Worm (Caenorhabditis elegans): ENCODE results near the gene spn-4.

The spn-4 gene

ce11 chrV:6784853-6785492 lies at the start of gene spn-4, which contains the start of gene spe-39:
spn-4 (minus strand) TSS chrV:6784903.
spe-39 (plus strand) TSS chrV:6785451.
- TF ChIP-seq ref-2 (tag; optimal IDR thresholded peaks at IDR 0.05) (peak; percentile 16), ceh-14 (tag; optimal IDR thresholded peaks at IDR 0.05) (peak; percentile 8), mec-3 (tag; optimal IDR thresholded peaks at IDR 0.05; ENCODE audit: borderline replicate concordance) (no peak), ceh-6 (GFP tag; optimal IDR thresholded peaks at IDR 0.05) (no peak), C08G9.2 (tag; optimal IDR thresholded peaks at IDR 0.05) (peak; percentile 39), unc-55 (GFP tag; optimal IDR thresholded peaks at IDR 0.05) (peak; percentile 1), elt-2 (tag; optimal IDR thresholded peaks at IDR 0.05) (peak; percentile 59), ceh-31 (tag; optimal IDR thresholded peaks at IDR 0.05) (peak; percentile 39), ztf-16 (tag; optimal IDR thresholded peaks at IDR 0.05) (peak; percentile 29), lin-11 (tag; optimal IDR thresholded peaks at IDR 0.05) (no peak), fax-1 (tag; optimal IDR thresholded peaks at IDR 0.05) (peak; percentile 7), unc-86 (tag; optimal IDR thresholded peaks at IDR 0.05) (no peak), sox-4 (tag; optimal IDR thresholded peaks at IDR 0.05) (peak; percentile 28), ceh-30 (tag; optimal IDR thresholded peaks at IDR 0.05) (no peak), Y22D7AL.16 (tag; optimal IDR thresholded peaks at IDR 0.05) (peak; percentile 30), unc-42 (tag; optimal IDR thresholded peaks at IDR 0.05) (peak; percentile 71), C38D4.7 (GFP tag; optimal IDR thresholded peaks at IDR 0.05) (no peak), ceh-2 (tag; optimal IDR thresholded peaks at IDR 0.05) (peak; percentile 20), hlh-6 (tag; optimal IDR thresholded peaks at IDR 0.05) (no peak), odd-2 (tag; optimal IDR thresholded peaks at IDR 0.05) (peak; percentile 21), hlh-30 (tag; optimal IDR thresholded peaks at IDR 0.05; ENCODE audit: insufficient read depth) (no peak), nfya-1 (tag; optimal IDR thresholded peaks at IDR 0.05) (peak; percentile 74), gmeb-2 (tag; optimal IDR thresholded peaks at IDR 0.05) (no peak), pha-2 (tag; optimal IDR thresholded peaks at IDR 0.05) (no peak), madf-2 (tag; optimal IDR thresholded peaks at IDR 0.05) (peak; percentile 47), hlh-15 (tag; optimal IDR thresholded peaks at IDR 0.05) (no peak), K09A11.1 (tag; optimal IDR thresholded peaks at IDR 0.05; ENCODE audit: insufficient read depth) (peak; percentile 35), tbx-2 (tag; optimal IDR thresholded peaks at IDR 0.05) (peak; percentile 48), ahr-1 (tag; optimal IDR thresholded peaks at IDR 0.05) (no peak), pros-1 (tag; optimal IDR thresholded peaks at IDR 0.05) (no peak), zip-5 (tag; optimal IDR thresholded peaks at IDR 0.05) (peak; percentile 10), pax-1 (tag; optimal IDR thresholded peaks at IDR 0.05) (peak; percentile 64), dve-1 (tag; optimal IDR thresholded peaks at IDR 0.05) (peak; percentile 29), sox-2 (GFP tag; IDR thresholded peaks at IDR 0.05) (peak; percentile 62)

ce11 chrV:6831539-6831938 lies 46.8 kb upstream of the spn-4 start:
- TF ChIP-seq nfya-1 (tag; optimal IDR thresholded peaks at IDR 0.05) (no peak), K02D7.2 (tag; optimal IDR thresholded peaks at IDR 0.05) (no peak), sdc-2 (tag; optimal IDR thresholded peaks at IDR 0.05) (no peak), gmeb-2 (tag; optimal IDR thresholded peaks at IDR 0.05) (no peak), npax-4 (tag; optimal IDR thresholded peaks at IDR 0.05) (no peak), C08G9.2 (tag; optimal IDR thresholded peaks at IDR 0.05) (no peak), pros-1 (tag; optimal IDR thresholded peaks at IDR 0.05) (no peak), ceh-18 (tag; optimal IDR thresholded peaks at IDR 0.05) (no peak), unc-86 (tag; optimal IDR thresholded peaks at IDR 0.05) (no peak), ceh-24 (tag; optimal IDR thresholded peaks at IDR 0.05) (no peak), ahr-1 (tag; optimal IDR thresholded peaks at IDR 0.05) (no peak), unc-3 (GFP tag; conservative IDR thresholded peaks at IDR 0.05) (no peak), unc-3 (tag; optimal IDR thresholded peaks at IDR 0.05) (no peak), odd-2 (tag; optimal IDR thresholded peaks at IDR 0.05) (no peak), ztf-16 (tag; optimal IDR thresholded peaks at IDR 0.05) (no peak)
